Worm (Caenorhabditis elegans): Measurements from ENCODE around the gene C49C3.15.

DNA sequence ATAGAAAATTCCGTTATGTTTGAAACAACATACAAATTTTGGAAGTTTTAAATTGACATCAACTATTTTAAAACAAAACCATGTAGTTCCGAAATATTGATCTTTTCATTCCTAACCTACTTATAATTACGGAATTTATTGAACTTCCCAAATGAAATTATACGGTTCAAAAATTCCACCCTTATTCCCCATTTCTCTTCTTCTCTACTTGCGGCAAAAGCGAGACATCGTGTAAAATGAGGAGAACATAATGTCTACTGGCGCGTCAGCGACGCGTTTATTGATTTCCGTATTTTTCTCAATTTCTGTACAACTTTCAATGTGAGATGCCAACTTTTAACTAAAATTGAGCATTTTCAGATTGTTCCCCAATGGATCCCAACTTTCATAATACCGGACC lies 5.2 kb upstream of the C49C3.15 start, which contains the start of gene ceh-88:
- TF ChIP-seq W03F9.2 (tag; optimal IDR thresholded peaks at IDR 0.05) (no peak), him-1 (tag; optimal IDR thresholded peaks at IDR 0.05) (no peak)
